Fruit fly (Drosophila melanogaster) whole organism: ENCODE measurements around the gene ND-24L.

Experiments used
- CG8478 ChIP-seq: fragments of >200 bp; optimal IDR thresholded peaks from 2 replicates; lab custom pipeline; 2018; ENCODE audit warnings: inconsistent platforms
- psq ChIP-seq: fragments of >200 bp; optimal IDR thresholded peaks from 2 replicates; lab custom pipeline; 2017

dm6 chr3L:17346393-17346792 is 25.8 kb upstream of the ND-24L start:
- no peak for TF ChIP-seq CG8478 (lab: Kevin White, UChicago)
- TF ChIP-seq psq (lab: Kevin White, UChicago): no peak
